Worm (Caenorhabditis elegans): ENCODE results near the gene stn-2.

ce11 chrX:7659591-7660433 lies 20.6 kb downstream of the stn-2 start:
- TF ChIP-seq flt-1 (GFP tag; IDR thresholded peaks at IDR 0.05) (no peak), ref-1 (GFP tag; conservative IDR thresholded peaks at IDR 0.05) (no peak), ztf-29 (GFP tag; IDR thresholded peaks at IDR 0.05) (no peak), cog-1 (tag; optimal IDR thresholded peaks at IDR 0.05) (no peak), T22C8.4 (GFP tag; IDR thresholded peaks at IDR 0.05) (no peak), klf-2 (GFP tag; conservative IDR thresholded peaks at IDR 0.05) (no peak), med-1 (GFP tag; optimal IDR thresholded peaks at IDR 0.05; ENCODE audit: insufficient read depth) (no peak), ztf-23 (GFP tag; IDR thresholded peaks at IDR 0.05) (no peak)

All from whole organism, midembryonic.